Worm (Caenorhabditis elegans) whole organism, late embryonic: ENCODE measurements around the gene cest-26.

ENCODE experiments used
- C08G9.2 ChIP-seq: sonication (generic microtip); optimal IDR thresholded peaks from 2 replicates; lab custom pipeline; 2016; ENCODE audit warnings: mild to moderate bottlenecking, missing genetic modification characterization, moderate library complexity, missing compliant biosample characterization
- C38D4.7 ChIP-seq: fragments of 200-800 bp; sonication (Bioruptor generic); optimal IDR thresholded peaks from 2 replicates; lab custom pipeline; 2018; ENCODE audit warnings: mild to moderate bottlenecking, missing genetic modification characterization, moderate library complexity, missing compliant biosample characterization
- K09A11.1 ChIP-seq: sonication (generic microtip); optimal IDR thresholded peaks from 2 replicates; lab custom pipeline; 2017; ENCODE audit warnings: antibody characterized with exemption, mild to moderate bottlenecking, missing genetic modification characterization, missing compliant biosample characterization; ENCODE audit not compliant: insufficient read depth
- T23F11.4 ChIP-seq: fragments of 200-800 bp; sonication (Bioruptor generic); optimal IDR thresholded peaks from 2 replicates; lab custom pipeline; 2018; ENCODE audit warnings: mild to moderate bottlenecking, missing genetic modification characterization, missing compliant biosample characterization
- Y22D7AL.16 ChIP-seq: sonication (generic microtip); optimal IDR thresholded peaks from 2 replicates; lab custom pipeline; 2016; ENCODE audit warnings: missing genetic modification characterization, missing compliant biosample characterization
- ama-1 ChIP-seq: fragments of 150-350 bp; optimal IDR thresholded peaks from 2 replicates; lab custom pipeline; 2014
- ceh-19 ChIP-seq: fragments of 200-800 bp; sonication (Bioruptor generic); optimal IDR thresholded peaks from 2 replicates; lab custom pipeline; 2018; ENCODE audit warnings: mild to moderate bottlenecking, missing genetic modification characterization, missing compliant biosample characterization
- ceh-22 ChIP-seq: sonication (generic microtip); optimal IDR thresholded peaks from 2 replicates; lab custom pipeline; 2017; ENCODE audit warnings: missing biosample characterization, missing genetic modification characterization
- ceh-24 ChIP-seq: sonication (generic microtip); optimal IDR thresholded peaks from 2 replicates; lab custom pipeline; 2016; ENCODE audit warnings: mild to moderate bottlenecking, missing genetic modification characterization, missing compliant biosample characterization
- ceh-30 ChIP-seq: fragments of 150-350 bp; optimal IDR thresholded peaks from 2 replicates; lab custom pipeline; 2014; ENCODE audit warnings: missing biosample characterization, missing genetic modification characterization
- ceh-31 ChIP-seq: sonication (generic microtip); optimal IDR thresholded peaks from 2 replicates; lab custom pipeline; 2016; ENCODE audit warnings: missing genetic modification characterization, missing compliant biosample characterization
- ceh-34 ChIP-seq: sonication (generic microtip); optimal IDR thresholded peaks from 2 replicates; lab custom pipeline; 2016; ENCODE audit warnings: mild to moderate bottlenecking, missing genetic modification characterization, missing compliant biosample characterization
- ceh-6 ChIP-seq: fragments of 200-800 bp; sonication (Bioruptor generic); optimal IDR thresholded peaks from 2 replicates; lab custom pipeline; 2018; ENCODE audit warnings: mild to moderate bottlenecking, missing genetic modification characterization, missing compliant biosample characterization
- che-1 ChIP-seq: sonication (generic microtip); optimal IDR thresholded peaks from 2 replicates; lab custom pipeline; 2016; ENCODE audit warnings: mild to moderate bottlenecking, missing genetic modification characterization, missing compliant biosample characterization
- elt-2 ChIP-seq: sonication (generic microtip); optimal IDR thresholded peaks from 2 replicates; lab custom pipeline; 2016; ENCODE audit warnings: missing genetic modification reagents, missing genetic modification characterization, missing compliant biosample characterization
- elt-4 ChIP-seq: sonication (generic microtip); optimal IDR thresholded peaks from 2 replicates; lab custom pipeline; 2016; ENCODE audit warnings: missing genetic modification characterization, missing compliant biosample characterization
- ets-4 ChIP-seq: sonication (generic microtip); optimal IDR thresholded peaks from 2 replicates; lab custom pipeline; 2016; ENCODE audit warnings: missing genetic modification characterization, missing compliant biosample characterization
- eyg-1 ChIP-seq: sonication (generic microtip); optimal IDR thresholded peaks from 2 replicates; lab custom pipeline; 2016; ENCODE audit warnings: missing genotype, missing genetic modification characterization, missing compliant biosample characterization
- fax-1 ChIP-seq: sonication (generic microtip); optimal IDR thresholded peaks from 2 replicates; lab custom pipeline; 2016; ENCODE audit warnings: missing genotype, missing genetic modification characterization, missing compliant biosample characterization
- fkh-10 ChIP-seq: fragments of 150-350 bp; optimal IDR thresholded peaks from 2 replicates; lab custom pipeline; 2014; ENCODE audit warnings: missing biosample characterization, missing genetic modification reagents, missing genetic modification characterization
- gmeb-2 ChIP-seq: sonication (generic microtip); optimal IDR thresholded peaks from 2 replicates; lab custom pipeline; 2016; ENCODE audit warnings: missing genetic modification characterization, inconsistent platforms, missing compliant biosample characterization
- hlh-6 ChIP-seq: sonication (generic microtip); optimal IDR thresholded peaks from 2 replicates; lab custom pipeline; 2016; ENCODE audit warnings: missing genotype, missing genetic modification characterization, missing compliant biosample characterization
- lim-6 ChIP-seq: sonication (generic microtip); optimal IDR thresholded peaks from 2 replicates; lab custom pipeline; 2016; ENCODE audit warnings: missing genetic modification characterization, missing compliant biosample characterization
- nhr-232 ChIP-seq: sonication (generic microtip); optimal IDR thresholded peaks from 2 replicates; lab custom pipeline; 2016; ENCODE audit warnings: missing genetic modification characterization, missing compliant biosample characterization
- npax-4 ChIP-seq: sonication (generic microtip); optimal IDR thresholded peaks from 2 replicates; lab custom pipeline; 2016; ENCODE audit warnings: missing genetic modification characterization, missing compliant biosample characterization
- odd-2 ChIP-seq: sonication (generic microtip); optimal IDR thresholded peaks from 2 replicates; lab custom pipeline; 2017; ENCODE audit warnings: antibody characterized with exemption, mild to moderate bottlenecking, missing genetic modification characterization, missing compliant biosample characterization
- pag-3 ChIP-seq: sonication (generic microtip); optimal IDR thresholded peaks from 2 replicates; lab custom pipeline; 2016; ENCODE audit warnings: missing compliant biosample characterization, missing genetic modification characterization, borderline replicate concordance
- pha-4 ChIP-seq: fragments of 150-350 bp; optimal IDR thresholded peaks from 2 replicates; lab custom pipeline; 2018; ENCODE audit warnings: missing biosample characterization, missing genetic modification reagents, missing genetic modification characterization
- pqm-1 ChIP-seq: sonication (generic microtip); optimal IDR thresholded peaks from 2 replicates; lab custom pipeline; 2016; ENCODE audit warnings: missing genetic modification characterization, missing compliant biosample characterization
- pros-1 ChIP-seq: fragments of 150-350 bp; optimal IDR thresholded peaks from 2 replicates; lab custom pipeline; 2014; ENCODE audit warnings: missing biosample characterization, missing genetic modification reagents, missing genetic modification characterization
- ref-2 ChIP-seq: sonication (generic microtip); optimal IDR thresholded peaks from 2 replicates; lab custom pipeline; 2016; ENCODE audit warnings: missing genetic modification characterization, missing compliant biosample characterization
- rnt-1 ChIP-seq: sonication (generic microtip); optimal IDR thresholded peaks from 2 replicates; lab custom pipeline; 2016; ENCODE audit warnings: missing genetic modification characterization, missing compliant biosample characterization
- sox-4 ChIP-seq: sonication (generic microtip); optimal IDR thresholded peaks from 2 replicates; lab custom pipeline; 2017; ENCODE audit warnings: mild to moderate bottlenecking, missing genetic modification characterization, inconsistent platforms, missing compliant biosample characterization
- tbx-2 ChIP-seq: sonication (generic microtip); optimal IDR thresholded peaks from 2 replicates; lab custom pipeline; 2016; ENCODE audit warnings: missing genetic modification characterization, missing compliant biosample characterization
- tbx-7 ChIP-seq: sonication (generic microtip); optimal IDR thresholded peaks from 2 replicates; lab custom pipeline; 2016; ENCODE audit warnings: missing genotype, missing genetic modification characterization, missing compliant biosample characterization
- ttx-3 ChIP-seq: sonication (generic microtip); optimal IDR thresholded peaks from 2 replicates; lab custom pipeline; 2016; ENCODE audit warnings: missing genetic modification reagents, missing genetic modification characterization, missing compliant biosample characterization
- unc-55 ChIP-seq: sonication (generic microtip); optimal IDR thresholded peaks from 2 replicates; lab custom pipeline; 2017; ENCODE audit warnings: missing biosample characterization, missing genetic modification reagents, missing genetic modification characterization
- unc-86 ChIP-seq: sonication (generic microtip); optimal IDR thresholded peaks from 2 replicates; lab custom pipeline; 2016; ENCODE audit warnings: missing genetic modification characterization, missing compliant biosample characterization
- zip-5 ChIP-seq: sonication (generic microtip); optimal IDR thresholded peaks from 2 replicates; lab custom pipeline; 2016; ENCODE audit warnings: missing genetic modification characterization, missing compliant biosample characterization
- ztf-16 ChIP-seq: sonication (generic microtip); optimal IDR thresholded peaks from 2 replicates; lab custom pipeline; 2017; ENCODE audit warnings: missing genetic modification characterization, missing compliant biosample characterization

cest-26 gene

ce11 chrX:4444073-4444472, 6.6 kb upstream of the cest-26 start (continued):
- TF ChIP-seq K09A11.1 (tag; lab: Kevin White, UChicago), result peak; percentile 57
- TF ChIP-seq elt-2 (tag; lab: Kevin White, UChicago), result peak; percentile 61
- TF ChIP-seq elt-4 (tag; lab: Kevin White, UChicago), result no peak
- TF ChIP-seq pag-3, result no peak
- no peak for TF ChIP-seq ceh-22 (tag; lab: Kevin White, UChicago)
- TF ChIP-seq sox-4 (tag; lab: Kevin White, UChicago), result peak; percentile 66
- peak; percentile 74 for TF ChIP-seq gmeb-2
- TF ChIP-seq ceh-30 (tag; lab: Kevin White, UChicago), result no peak
- TF ChIP-seq ceh-34 (tag; lab: Kevin White, UChicago), result peak; percentile 44
- no peak for TF ChIP-seq lim-6 (tag; lab: Kevin White, UChicago)
- no peak for TF ChIP-seq ama-1 (lab: Kevin White, UChicago)
- TF ChIP-seq tbx-7 (tag; lab: Kevin White, UChicago), result no peak
- no peak for TF ChIP-seq unc-55
- TF ChIP-seq ceh-24 (tag; lab: Kevin White, UChicago), result no peak
- peak; percentile 55 for TF ChIP-seq che-1 (tag; lab: Kevin White, UChicago)
- TF ChIP-seq fax-1 (tag; lab: Kevin White, UChicago), result peak; percentile 39
- TF ChIP-seq nhr-232 (tag; lab: Kevin White, UChicago), result peak; percentile 62

ce11 chrX:4440641-4441040, 3.2 kb upstream of the cest-26 start, which contains the start of gene F15A8.1:
Gene F15A8.1 (plus strand): TSS chrX:4440941.
- TF ChIP-seq fkh-10 (GFP tag; lab: Kevin White, UChicago) (no peak), ceh-6 (no peak), pros-1 (tag; lab: Kevin White, UChicago) (no peak), pqm-1 (no peak), Y22D7AL.16 (tag; lab: Kevin White, UChicago) (no peak)

ce11 chrX:4439616-4440015, 2.2 kb upstream of the cest-26 start:
- no peak for TF ChIP-seq pha-4
- no peak for TF ChIP-seq elt-2 (tag; lab: Kevin White, UChicago)
- no peak for TF ChIP-seq npax-4 (tag; lab: Kevin White, UChicago)
- TF ChIP-seq ztf-16 (tag; lab: Kevin White, UChicago), result no peak
- TF ChIP-seq unc-86 (tag; lab: Kevin White, UChicago), result no peak
- TF ChIP-seq hlh-6, result no peak
- TF ChIP-seq T23F11.4 (GFP tag; lab: Kevin White, UChicago), result no peak
- no peak for TF ChIP-seq ceh-19 (GFP tag; lab: Kevin White, UChicago)
- TF ChIP-seq ref-2 (tag; lab: Kevin White, UChicago), result no peak
- no peak for TF ChIP-seq pqm-1
- TF ChIP-seq ttx-3 (tag; lab: Kevin White, UChicago), result no peak
- TF ChIP-seq che-1 (tag; lab: Kevin White, UChicago), result no peak
- TF ChIP-seq eyg-1 (tag; lab: Kevin White, UChicago), result no peak
- TF ChIP-seq tbx-2, result no peak
- TF ChIP-seq pros-1 (tag; lab: Kevin White, UChicago), result no peak
- TF ChIP-seq pag-3, result no peak
- no peak for TF ChIP-seq ceh-34 (tag; lab: Kevin White, UChicago)
- no peak for TF ChIP-seq zip-5 (tag; lab: Kevin White, UChicago)

- no peak for TF ChIP-seq gmeb-2
- no peak for TF ChIP-seq zip-5 (tag; lab: Kevin White, UChicago)
- no peak for TF ChIP-seq ets-4 (tag; lab: Kevin White, UChicago)
- no peak for TF ChIP-seq C38D4.7
- no peak for TF ChIP-seq pros-1 (tag; lab: Kevin White, UChicago)
- no peak for TF ChIP-seq odd-2 (tag; lab: Kevin White, UChicago)
- no peak for TF ChIP-seq rnt-1
- TF ChIP-seq C08G9.2 (tag; lab: Kevin White, UChicago), result no peak
- TF ChIP-seq fax-1 (tag; lab: Kevin White, UChicago), result no peak
- TF ChIP-seq ceh-31 (tag; lab: Kevin White, UChicago), result no peak
- no peak for TF ChIP-seq ceh-22 (tag; lab: Kevin White, UChicago)
- no peak for TF ChIP-seq pqm-1
Observed at ce11 chrX:4438823-4439222, 1.4 kb upstream of the cest-26 start.
